Worm (Caenorhabditis elegans) whole organism, L3 larva: ENCODE results near the gene baf-1.
A peak's percentile ranks its signal among the peaks of the same experiment; 100 is the strongest.

ENCODE experiments used
- R02D3.7 ChIP-seq: fragments of 150-350 bp; optimal IDR thresholded peaks from 2 replicates; lab custom pipeline; 2014; ENCODE audit warnings: missing biosample characterization, missing genetic modification characterization
- ZK546.5 ChIP-seq: sonication (generic microtip); optimal IDR thresholded peaks from 2 replicates; lab custom pipeline; 2017; ENCODE audit warnings: missing biosample characterization, missing genetic modification characterization
- aly-2 ChIP-seq: fragments of 150-350 bp; optimal IDR thresholded peaks from 2 replicates; lab custom pipeline; 2014; ENCODE audit warnings: missing biosample characterization, missing genetic modification characterization
- ama-1 ChIP-seq: fragments of 150-350 bp; optimal IDR thresholded peaks from 2 replicates; lab custom pipeline; 2018
- ceh-16 ChIP-seq: sonication (generic microtip); optimal IDR thresholded peaks from 2 replicates; lab custom pipeline; 2017; ENCODE audit warnings: missing biosample characterization, missing genetic modification characterization
- ceh-82 ChIP-seq: fragments of 150-350 bp; optimal IDR thresholded peaks from 2 replicates; lab custom pipeline; 2014; ENCODE audit warnings: missing biosample characterization, missing genetic modification characterization
- ceh-9 ChIP-seq: sonication (generic microtip); optimal IDR thresholded peaks from 2 replicates; lab custom pipeline; 2018; ENCODE audit warnings: missing biosample characterization, missing genetic modification characterization
- egl-27 ChIP-seq: sonication (generic microtip); optimal IDR thresholded peaks from 4 replicates; lab custom pipeline; 2017; ENCODE audit warnings: missing biosample characterization, missing genetic modification reagents, missing genetic modification characterization
- elt-1 ChIP-seq: fragments of 150-350 bp; optimal IDR thresholded peaks from 2 replicates; lab custom pipeline; 2014; ENCODE audit warnings: missing biosample characterization, missing genetic modification characterization
- elt-2 ChIP-seq: sonication (generic microtip); optimal IDR thresholded peaks from 2 replicates; lab custom pipeline; 2016; ENCODE audit warnings: missing genetic modification reagents, mild to moderate bottlenecking, missing genetic modification characterization, missing compliant biosample characterization
- elt-3 ChIP-seq, 3 experiments: fragments of 150-350 bp in 1 of 3; sonication (generic microtip) in 2 of 3; optimal IDR thresholded peaks; 2 replicates in 2 of 3; 4 replicates in 1 of 3; lab custom pipeline; 2014 to 2017; ENCODE audit warnings: missing biosample characterization in 3 of 3, missing genetic modification characterization in 3 of 3
- fkh-10 ChIP-seq: sonication (generic microtip); optimal IDR thresholded peaks from 2 replicates; lab custom pipeline; 2017; ENCODE audit warnings: missing biosample characterization, missing genetic modification reagents, missing genetic modification characterization
- fkh-2 ChIP-seq: fragments of 150-350 bp; optimal IDR thresholded peaks from 2 replicates; lab custom pipeline; 2014; ENCODE audit warnings: missing biosample characterization, missing genetic modification reagents, missing genetic modification characterization
- fos-1 ChIP-seq: fragments of 150-350 bp; optimal IDR thresholded peaks from 2 replicates; lab custom pipeline; 2014; ENCODE audit warnings: missing biosample characterization, missing genetic modification characterization
- hmg-11 ChIP-seq: sonication (generic microtip); optimal IDR thresholded peaks from 2 replicates; lab custom pipeline; 2016; ENCODE audit warnings: missing genetic modification characterization, missing compliant biosample characterization
- jun-1 ChIP-seq: fragments of 150-350 bp; optimal IDR thresholded peaks from 2 replicates; lab custom pipeline; 2014; ENCODE audit warnings: missing biosample characterization, missing genetic modification reagents, missing genetic modification characterization
- lin-15B ChIP-seq: fragments of 150-350 bp; optimal IDR thresholded peaks from 2 replicates; lab custom pipeline; 2014; ENCODE audit warnings: missing biosample characterization, missing genetic modification characterization
- lin-39 ChIP-seq: fragments of 150-350 bp; optimal IDR thresholded peaks from 2 replicates; lab custom pipeline; 2018; ENCODE audit warnings: missing biosample characterization, missing genetic modification reagents, missing genetic modification characterization
- lsy-12 ChIP-seq: sonication (generic microtip); optimal IDR thresholded peaks from 2 replicates; lab custom pipeline; 2016; ENCODE audit warnings: mild to moderate bottlenecking, missing genetic modification characterization, missing compliant biosample characterization
- mdl-1 ChIP-seq: fragments of 150-350 bp; optimal IDR thresholded peaks from 2 replicates; lab custom pipeline; 2014; ENCODE audit warnings: missing biosample characterization, missing genetic modification characterization
- mml-1 ChIP-seq: fragments of 150-350 bp; sonication (generic microtip); optimal IDR thresholded peaks from 3 replicates; lab custom pipeline; 2014; ENCODE audit warnings: missing biosample characterization, missing genetic modification characterization
- nfya-1 ChIP-seq: sonication (generic microtip); optimal IDR thresholded peaks from 2 replicates; lab custom pipeline; 2017; ENCODE audit warnings: missing genetic modification characterization, mild to moderate bottlenecking, missing compliant biosample characterization, antibody characterized with exemption, moderate library complexity; ENCODE audit not compliant: insufficient read depth
- nhr-11 ChIP-seq: fragments of 150-350 bp; optimal IDR thresholded peaks from 2 replicates; lab custom pipeline; 2014; ENCODE audit warnings: missing biosample characterization, missing genetic modification characterization
- nhr-12 ChIP-seq: fragments of 150-350 bp; optimal IDR thresholded peaks from 2 replicates; lab custom pipeline; 2014; ENCODE audit warnings: missing biosample characterization, missing genetic modification characterization
- nhr-23 ChIP-seq: fragments of 150-350 bp; optimal IDR thresholded peaks from 2 replicates; lab custom pipeline; 2014; ENCODE audit warnings: missing biosample characterization, missing genetic modification reagents, missing genetic modification characterization
- nhr-237 ChIP-seq: fragments of 150-350 bp; optimal IDR thresholded peaks from 2 replicates; lab custom pipeline; 2014; ENCODE audit warnings: missing biosample characterization, missing genetic modification characterization
- nhr-25 ChIP-seq: sonication (generic microtip); optimal IDR thresholded peaks from 2 replicates; lab custom pipeline; 2017; ENCODE audit warnings: missing biosample characterization, missing genetic modification characterization
- nhr-28 ChIP-seq: fragments of 150-350 bp; optimal IDR thresholded peaks from 2 replicates; lab custom pipeline; 2014; ENCODE audit warnings: missing biosample characterization, missing genetic modification characterization
- nhr-43 ChIP-seq: sonication (generic microtip); optimal IDR thresholded peaks from 2 replicates; lab custom pipeline; 2016; ENCODE audit warnings: mild to moderate bottlenecking, missing genetic modification characterization, missing compliant biosample characterization; ENCODE audit not compliant: poor library complexity, severe bottlenecking
- nhr-67 ChIP-seq: fragments of 150-350 bp; optimal IDR thresholded peaks from 2 replicates; lab custom pipeline; 2014; ENCODE audit warnings: missing biosample characterization, missing genetic modification characterization
- nhr-77 ChIP-seq: fragments of 150-350 bp; optimal IDR thresholded peaks from 2 replicates; lab custom pipeline; 2014; ENCODE audit warnings: missing biosample characterization, missing genetic modification characterization
- pqm-1 ChIP-seq: fragments of 150-350 bp; optimal IDR thresholded peaks from 2 replicates; lab custom pipeline; 2017; ENCODE audit warnings: missing biosample characterization, missing genetic modification characterization, inconsistent platforms
- snpc-4 ChIP-seq: fragments of 150-350 bp; optimal IDR thresholded peaks from 2 replicates; lab custom pipeline; 2014; ENCODE audit warnings: missing biosample characterization, missing genetic modification characterization
- unc-39 ChIP-seq: sonication (generic microtip); optimal IDR thresholded peaks from 4 replicates; lab custom pipeline; 2017; ENCODE audit warnings: missing biosample characterization, missing genetic modification characterization
- unc-62 ChIP-seq: fragments of 150-350 bp; sonication (generic microtip); optimal IDR thresholded peaks from 4 replicates; lab custom pipeline; 2014; ENCODE audit warnings: missing biosample characterization, missing genetic modification reagents, missing genetic modification characterization
- zag-1 ChIP-seq: fragments of 150-350 bp; optimal IDR thresholded peaks from 2 replicates; lab custom pipeline; 2014; ENCODE audit warnings: missing biosample characterization, missing genetic modification characterization

Gene baf-1

DNA sequence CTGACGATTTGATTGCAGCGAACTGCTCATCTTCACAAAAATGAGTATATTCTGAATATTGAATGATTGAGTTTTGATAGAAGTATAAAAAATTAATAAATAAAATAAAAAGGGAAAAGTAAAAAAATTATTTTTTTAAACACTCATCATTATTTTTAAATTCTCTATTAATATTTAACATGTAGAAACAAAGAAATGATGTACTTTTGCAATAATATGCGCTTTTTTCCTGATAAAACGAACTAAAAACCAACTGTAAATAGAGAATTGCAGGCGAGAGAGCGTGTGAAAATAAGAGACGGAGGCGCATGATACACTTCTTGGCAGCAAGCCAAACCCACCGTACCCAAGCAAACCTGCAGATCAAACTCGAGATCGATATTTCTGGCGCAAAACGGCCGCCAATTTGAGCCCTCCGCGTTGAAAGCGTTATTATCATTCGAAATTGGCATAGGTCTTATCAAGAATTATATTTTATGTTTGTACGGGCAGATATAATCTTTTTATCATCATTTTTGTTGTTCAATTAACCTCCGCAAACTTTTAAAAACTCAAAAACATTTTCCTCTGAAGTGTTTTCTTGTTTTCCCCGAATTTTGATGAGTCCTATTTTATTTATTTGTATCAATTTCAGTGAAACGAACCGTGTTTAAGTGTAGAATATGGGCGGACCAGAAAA is 11.1 kb upstream of the baf-1 start, which contains the start of the genes rheb-1 and spk-1 (continued):
- TF ChIP-seq nhr-11 (tag; lab: Kevin White, UChicago) = peak; percentile 17
- TF ChIP-seq nhr-43 (tag; lab: Kevin White, UChicago) = peak; percentile 89
- TF ChIP-seq ceh-16 (tag; lab: Kevin White, UChicago) = peak; percentile 70
- TF ChIP-seq pqm-1 (tag; lab: Kevin White, UChicago) = peak; percentile 96
- no peak for TF ChIP-seq fos-1 (tag; lab: Kevin White, UChicago)
- TF ChIP-seq nhr-12 (tag; lab: Kevin White, UChicago) = no peak
- no peak for TF ChIP-seq nhr-28 (tag; lab: Kevin White, UChicago)
- peak; percentile 36 for TF ChIP-seq elt-1 (tag; lab: Kevin White, UChicago)
- no peak for TF ChIP-seq fkh-2
- TF ChIP-seq hmg-11 (tag; lab: Kevin White, UChicago) = peak; percentile 82
- TF ChIP-seq ceh-82 = peak; percentile 41
- TF ChIP-seq unc-62 (GFP tag; lab: Kevin White, UChicago) = peak; percentile 24

DNA sequence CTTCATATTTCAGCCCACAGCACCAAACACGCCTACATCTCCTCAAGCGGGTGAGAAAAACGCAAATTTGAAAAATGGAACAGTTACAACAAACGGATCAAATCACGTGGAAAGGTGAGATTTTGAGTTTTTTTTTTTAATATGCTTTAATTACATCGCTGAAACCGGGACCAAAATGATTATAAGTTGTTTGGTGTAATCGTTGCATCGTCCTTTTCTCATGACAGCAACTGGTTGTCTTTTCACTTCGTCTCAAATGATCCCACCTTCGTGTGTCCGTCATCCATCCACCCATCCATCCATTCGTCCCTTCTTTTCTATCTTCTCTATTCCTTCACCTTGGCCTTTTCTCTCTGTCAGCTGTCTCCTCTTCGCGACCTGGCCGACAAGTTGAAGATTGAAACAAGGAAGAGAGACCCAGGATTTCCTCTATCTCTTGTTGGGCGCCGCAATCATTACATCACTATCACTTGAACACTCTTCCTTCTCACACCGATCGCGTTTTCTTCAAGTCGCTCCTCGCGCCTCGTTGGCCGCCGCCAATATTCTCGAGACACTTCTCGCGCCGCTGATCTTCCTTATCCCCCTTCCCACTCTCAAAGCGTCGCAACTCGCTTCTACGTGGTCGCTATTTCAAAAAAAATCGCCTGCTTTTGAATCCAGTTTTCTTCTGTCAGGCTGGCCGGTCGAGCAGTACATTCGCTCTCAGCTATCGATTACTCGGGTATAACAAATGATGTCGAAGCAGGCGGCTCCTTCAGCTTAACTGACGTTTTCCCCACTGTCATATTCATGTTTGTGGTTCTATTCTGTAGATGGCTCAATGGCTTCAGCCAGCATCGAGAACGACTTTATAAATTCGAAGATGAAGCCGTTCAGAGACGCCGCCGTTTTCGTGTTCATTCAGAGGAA is 9.8 kb upstream of the baf-1 start:
- TF ChIP-seq fkh-10 (no peak), zag-1 (tag; lab: Kevin White, UChicago) (no peak), pqm-1 (tag; lab: Kevin White, UChicago) (no peak), fos-1 (tag; lab: Kevin White, UChicago) (no peak), ceh-82 (no peak), mdl-1 (tag; lab: Kevin White, UChicago) (no peak), egl-27 (tag; lab: Kevin White, UChicago) (no peak), ceh-9 (tag; lab: Kevin White, UChicago) (no peak), nhr-237 (tag; lab: Kevin White, UChicago) (no peak), hmg-11 (tag; lab: Kevin White, UChicago) (no peak), nhr-23 (tag; lab: Kevin White, UChicago) (peak; percentile 48), unc-39 (tag; lab: Kevin White, UChicago) (no peak), nhr-28 (tag; lab: Kevin White, UChicago) (no peak), nhr-67 (no peak), nhr-25 (tag; lab: Kevin White, UChicago) (peak; percentile 15), snpc-4 (tag; lab: Kevin White, UChicago) (peak; percentile 21), jun-1 (tag; lab: Kevin White, UChicago) (no peak), nfya-1 (tag; lab: Kevin White, UChicago) (peak; percentile 34), nhr-12 (tag; lab: Kevin White, UChicago) (no peak), lsy-12 (tag; lab: Kevin White, UChicago) (no peak), lin-15B (peak; percentile 10), elt-1 (tag; lab: Kevin White, UChicago) (no peak), R02D3.7 (tag; lab: Kevin White, UChicago) (no peak), nhr-77 (tag; lab: Kevin White, UChicago) (no peak), ama-1 (lab: Kevin White, UChicago) (peak; percentile 57), aly-2 (no peak), elt-3 (tag; optimal IDR thresholded peaks at IDR 0.05; lab: Kevin White, UChicago) (no peak), ZK546.5 (no peak), fkh-2 (no peak), mml-1 (tag; lab: Kevin White, UChicago) (no peak), lin-39 (tag; lab: Kevin White, UChicago) (no peak), unc-62 (GFP tag; lab: Kevin White, UChicago) (peak; percentile 36), elt-2 (tag; lab: Kevin White, UChicago) (no peak)
